Worm (Caenorhabditis elegans): ENCODE measurements around the gene F58D12.3.

DNA sequence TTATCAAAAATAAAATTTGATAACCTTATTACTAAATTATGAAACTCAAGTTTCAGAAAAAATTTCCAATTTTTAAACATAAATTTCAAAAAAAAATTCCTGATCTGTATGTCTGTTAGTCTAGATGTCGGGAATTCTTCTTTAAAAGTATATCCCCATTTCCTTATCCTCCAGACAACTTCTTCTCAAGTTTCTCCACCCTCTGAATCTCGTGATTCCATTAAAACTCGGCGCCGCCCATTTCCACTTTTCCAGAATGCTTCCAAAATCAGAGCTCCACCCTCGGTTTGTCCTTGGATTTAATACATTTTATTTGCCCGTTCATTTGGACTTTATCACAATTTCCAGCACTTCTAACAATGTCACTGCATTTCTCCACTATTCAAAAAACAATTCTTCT, 24.0 kb upstream of the F58D12.3 start, which contains the start of gene ins-10:
- TF ChIP-seq egl-27 (tag; optimal IDR thresholded peaks at IDR 0.05) (no peak), ama-1 (optimal IDR thresholded peaks at IDR 0.05) (no peak), snpc-4 (tag; optimal IDR thresholded peaks at IDR 0.05) (no peak), nhr-237 (tag; optimal IDR thresholded peaks at IDR 0.05) (no peak), php-3 (GFP tag; IDR thresholded peaks at IDR 0.05) (no peak), R02D3.7 (tag; optimal IDR thresholded peaks at IDR 0.05) (no peak), unc-39 (tag; optimal IDR thresholded peaks at IDR 0.05) (no peak)
